Worm (Caenorhabditis elegans) whole organism, L2 larva: Measurements from ENCODE around the gene C09G9.5.

ENCODE experiments used
- C34F6.9 ChIP-seq: fragments of 150-350 bp; optimal IDR thresholded peaks from 2 replicates; lab custom pipeline; 2014; ENCODE audit warnings: missing biosample characterization, missing genetic modification characterization
- F13H6.1 ChIP-seq: sonication (generic microtip); optimal IDR thresholded peaks from 2 replicates; lab custom pipeline; 2016; ENCODE audit warnings: missing genetic modification characterization, missing compliant biosample characterization
- R02D3.7 ChIP-seq: fragments of 150-350 bp; optimal IDR thresholded peaks from 2 replicates; lab custom pipeline; 2014; ENCODE audit warnings: missing biosample characterization, missing genetic modification characterization
- Y55F3AM.14 ChIP-seq: fragments of 200-800 bp; sonication (Bioruptor generic); optimal IDR thresholded peaks from 2 replicates; lab custom pipeline; 2018; ENCODE audit warnings: mild to moderate bottlenecking, missing genetic modification characterization, missing compliant biosample characterization
- ZK546.5 ChIP-seq: sonication (generic microtip); optimal IDR thresholded peaks from 2 replicates; lab custom pipeline; 2017; ENCODE audit warnings: missing biosample characterization, missing genetic modification characterization
- alr-1 ChIP-seq: fragments of 150-350 bp; optimal IDR thresholded peaks from 2 replicates; lab custom pipeline; 2014; ENCODE audit warnings: missing biosample characterization, missing genetic modification characterization
- aly-2 ChIP-seq: fragments of 150-350 bp; optimal IDR thresholded peaks from 2 replicates; lab custom pipeline; 2014; ENCODE audit warnings: missing biosample characterization, missing genetic modification characterization
- ama-1 ChIP-seq: fragments of 150-350 bp; optimal IDR thresholded peaks from 2 replicates; lab custom pipeline; 2018; ENCODE audit warnings: inconsistent platforms
- blmp-1 ChIP-seq: sonication (generic microtip); optimal IDR thresholded peaks from 2 replicates; lab custom pipeline; 2017; ENCODE audit warnings: missing genetic modification characterization, mild to moderate bottlenecking, missing compliant biosample characterization, antibody characterized with exemption, moderate library complexity; ENCODE audit not compliant: insufficient read depth
- ceh-16 ChIP-seq: fragments of 150-350 bp; optimal IDR thresholded peaks from 2 replicates; lab custom pipeline; 2014; ENCODE audit warnings: missing biosample characterization, missing genetic modification characterization
- ceh-82 ChIP-seq: fragments of 150-350 bp; optimal IDR thresholded peaks from 2 replicates; lab custom pipeline; 2014; ENCODE audit warnings: missing biosample characterization, missing genetic modification characterization
- crh-2 ChIP-seq: sonication (generic microtip); optimal IDR thresholded peaks from 2 replicates; lab custom pipeline; 2017; ENCODE audit warnings: missing biosample characterization, missing genetic modification characterization
- dmd-4 ChIP-seq: sonication (generic microtip); optimal IDR thresholded peaks from 2 replicates; lab custom pipeline; 2017; ENCODE audit warnings: missing biosample characterization, missing genetic modification characterization
- egl-27 ChIP-seq: sonication (generic microtip); optimal IDR thresholded peaks from 3 replicates; lab custom pipeline; 2017; ENCODE audit warnings: missing biosample characterization, missing genetic modification reagents, missing genetic modification characterization
- elt-1 ChIP-seq: fragments of 150-350 bp; optimal IDR thresholded peaks from 2 replicates; lab custom pipeline; 2014; ENCODE audit warnings: missing biosample characterization, missing genetic modification characterization
- elt-3 ChIP-seq: sonication (generic microtip); optimal IDR thresholded peaks from 2 replicates; lab custom pipeline; 2017; ENCODE audit warnings: missing biosample characterization, missing genetic modification characterization
- fos-1 ChIP-seq: fragments of 150-350 bp; optimal IDR thresholded peaks from 2 replicates; lab custom pipeline; 2014; ENCODE audit warnings: missing biosample characterization, missing genetic modification characterization
- gmeb-1 ChIP-seq: fragments of 150-350 bp; optimal IDR thresholded peaks from 2 replicates; lab custom pipeline; 2014; ENCODE audit warnings: missing biosample characterization, missing genetic modification characterization
- lin-11 ChIP-seq: fragments of 150-350 bp; sonication (generic microtip); optimal IDR thresholded peaks from 2 replicates; lab custom pipeline; 2014; ENCODE audit warnings: missing biosample characterization, missing genetic modification characterization, inconsistent platforms, mixed read lengths
- lin-13 ChIP-seq: fragments of 150-350 bp; optimal IDR thresholded peaks from 2 replicates; lab custom pipeline; 2014; ENCODE audit warnings: missing biosample characterization, missing genetic modification reagents, missing genetic modification characterization
- lin-39 ChIP-seq: fragments of 150-350 bp; optimal IDR thresholded peaks from 2 replicates; lab custom pipeline; 2014; ENCODE audit warnings: missing biosample characterization, missing genetic modification reagents, missing genetic modification characterization
- lsy-2 ChIP-seq, 2 experiments: fragments of 150-350 bp in 1 of 2; sonication (generic microtip) in 1 of 2; optimal IDR thresholded peaks; 2 replicates each; lab custom pipeline; 2014 to 2017; ENCODE audit warnings: missing biosample characterization in 2 of 2, missing genetic modification characterization in 2 of 2
- mab-5 ChIP-seq: fragments of 150-350 bp; optimal IDR thresholded peaks from 2 replicates; lab custom pipeline; 2014; ENCODE audit warnings: missing biosample characterization, missing genetic modification characterization
- mbf-1 ChIP-seq: sonication (generic microtip); optimal IDR thresholded peaks from 2 replicates; lab custom pipeline; 2017; ENCODE audit warnings: missing biosample characterization, missing genetic modification characterization
- mdl-1 ChIP-seq, 2 experiments: fragments of 150-350 bp in 1 of 2; sonication (generic microtip) in 1 of 2; optimal IDR thresholded peaks; 2 replicates each; lab custom pipeline; 2017; ENCODE audit warnings: missing biosample characterization in 2 of 2, missing genetic modification characterization in 2 of 2
- nhr-10 ChIP-seq: sonication (generic microtip); optimal IDR thresholded peaks from 2 replicates; lab custom pipeline; 2017; ENCODE audit warnings: missing biosample characterization, missing genetic modification characterization
- nhr-11 ChIP-seq: fragments of 150-350 bp; optimal IDR thresholded peaks from 2 replicates; lab custom pipeline; 2014; ENCODE audit warnings: missing biosample characterization, missing genetic modification characterization
- nhr-12 ChIP-seq: fragments of 150-350 bp; optimal IDR thresholded peaks from 2 replicates; lab custom pipeline; 2014; ENCODE audit warnings: missing biosample characterization, missing genetic modification characterization
- nhr-129 ChIP-seq: fragments of 150-350 bp; optimal IDR thresholded peaks from 2 replicates; lab custom pipeline; 2014; ENCODE audit warnings: missing biosample characterization, missing genetic modification characterization
- nhr-21 ChIP-seq: fragments of 150-350 bp; optimal IDR thresholded peaks from 2 replicates; lab custom pipeline; 2014; ENCODE audit warnings: missing biosample characterization, missing genetic modification characterization
- nhr-23 ChIP-seq: fragments of 150-350 bp; optimal IDR thresholded peaks from 2 replicates; lab custom pipeline; 2014; ENCODE audit warnings: missing biosample characterization, missing genetic modification reagents, missing genetic modification characterization
- nhr-237 ChIP-seq: fragments of 150-350 bp; optimal IDR thresholded peaks from 2 replicates; lab custom pipeline; 2014; ENCODE audit warnings: missing biosample characterization, missing genetic modification characterization
- nhr-25 ChIP-seq: fragments of 150-350 bp; sonication (generic microtip); optimal IDR thresholded peaks from 3 replicates; lab custom pipeline; 2014; ENCODE audit warnings: missing biosample characterization, missing genetic modification characterization
- nhr-6 ChIP-seq: fragments of 150-350 bp; optimal IDR thresholded peaks from 2 replicates; lab custom pipeline; 2014; ENCODE audit warnings: missing biosample characterization, missing genetic modification characterization
- nhr-77 ChIP-seq: fragments of 150-350 bp; optimal IDR thresholded peaks from 2 replicates; lab custom pipeline; 2014; ENCODE audit warnings: missing biosample characterization, missing genetic modification characterization
- peb-1 ChIP-seq: fragments of 150-350 bp; optimal IDR thresholded peaks from 2 replicates; lab custom pipeline; 2014; ENCODE audit warnings: missing biosample characterization, missing genetic modification characterization
- sem-4 ChIP-seq: fragments of 150-350 bp; optimal IDR thresholded peaks from 2 replicates; lab custom pipeline; 2014; ENCODE audit warnings: missing biosample characterization, missing genetic modification reagents, missing genetic modification characterization
- skn-1 ChIP-seq: sonication (generic microtip); optimal IDR thresholded peaks from 2 replicates; lab custom pipeline; 2017; ENCODE audit warnings: missing biosample characterization, missing genetic modification characterization
- sma-3 ChIP-seq: sonication (generic microtip); optimal IDR thresholded peaks from 2 replicates; lab custom pipeline; 2016; ENCODE audit warnings: missing genetic modification reagents, missing genetic modification characterization, missing compliant biosample characterization
- sma-9 ChIP-seq, 2 experiments: fragments of 150-350 bp in 1 of 2; sonication (generic microtip) in 1 of 2; optimal IDR thresholded peaks; 2 replicates each; lab custom pipeline; 2014 to 2016; ENCODE audit warnings: missing genetic modification characterization in 2 of 2, mild to moderate bottlenecking in 1 of 2, missing biosample characterization in 1 of 2, missing compliant biosample characterization in 1 of 2, missing genetic modification reagents in 1 of 2, moderate library complexity in 1 of 2
- snpc-4 ChIP-seq: fragments of 150-350 bp; optimal IDR thresholded peaks from 2 replicates; lab custom pipeline; 2014; ENCODE audit warnings: missing biosample characterization, missing genetic modification characterization
- unc-39 ChIP-seq: fragments of 150-350 bp; optimal IDR thresholded peaks from 2 replicates; lab custom pipeline; 2014; ENCODE audit warnings: missing biosample characterization, missing genetic modification characterization
- unc-55 ChIP-seq: fragments of 150-350 bp; sonication (generic microtip); optimal IDR thresholded peaks from 3 replicates; lab custom pipeline; 2014; ENCODE audit warnings: missing biosample characterization, missing genetic modification reagents, missing genetic modification characterization
- unc-62 ChIP-seq: fragments of 150-350 bp; optimal IDR thresholded peaks from 2 replicates; lab custom pipeline; 2014; ENCODE audit warnings: missing biosample characterization, missing genetic modification reagents, missing genetic modification characterization
- zag-1 ChIP-seq: fragments of 150-350 bp; optimal IDR thresholded peaks from 2 replicates; lab custom pipeline; 2014; ENCODE audit warnings: missing biosample characterization, missing genetic modification characterization
- ztf-1 ChIP-seq: fragments of 200-800 bp; sonication (Bioruptor generic); conservative IDR thresholded peaks from 2 replicates; pipeline ENCODE4 v1.3.6; 2022; ENCODE audit warnings: missing genetic modification characterization, missing compliant biosample characterization
- ztf-11 ChIP-seq: sonication (generic microtip); optimal IDR thresholded peaks from 2 replicates; lab custom pipeline; 2017; ENCODE audit warnings: missing biosample characterization, missing genetic modification characterization
- ztf-4 ChIP-seq: fragments of 150-350 bp; optimal IDR thresholded peaks from 2 replicates; lab custom pipeline; 2014; ENCODE audit warnings: missing biosample characterization, missing genetic modification characterization

The C09G9.5 gene

DNA sequence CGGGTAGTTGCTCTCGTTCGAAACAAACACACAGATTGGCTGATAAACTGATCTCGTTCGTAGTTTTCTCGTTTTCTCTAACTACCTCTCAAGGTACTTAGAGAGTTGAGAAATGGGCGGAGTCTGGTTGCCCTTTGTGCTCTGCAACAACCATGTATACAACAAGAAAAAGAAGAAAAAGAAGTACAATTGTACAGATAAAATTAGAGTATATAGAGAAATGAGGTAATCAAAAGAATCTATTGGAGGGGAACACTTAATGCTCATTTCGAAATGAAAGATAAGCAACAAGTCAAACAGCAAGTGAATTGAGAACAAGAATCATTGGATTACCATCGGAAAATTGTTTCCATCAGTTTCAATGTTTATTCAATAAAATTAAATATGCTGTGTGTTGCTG is 21.0 kb upstream of the C09G9.5 start, which contains the start of gene C09G9.1:
Gene C09G9.1 (minus strand): TSS at position 143 of the 400 bp plus-strand sequence.
- no peak for TF ChIP-seq dmd-4 (tag; lab: Kevin White, UChicago)
- TF ChIP-seq ZK546.5 (tag; lab: Kevin White, UChicago): no peak
- peak; percentile 27 for TF ChIP-seq fos-1
- peak; percentile 8 for TF ChIP-seq F13H6.1 (tag; lab: Kevin White, UChicago)

- no peak for TF ChIP-seq lin-11 (tag; lab: Kevin White, UChicago)
- peak; percentile 79 for TF ChIP-seq F13H6.1 (tag; lab: Kevin White, UChicago)
- peak; percentile 87 for TF ChIP-seq sem-4 (tag; lab: Kevin White, UChicago)
- no peak for TF ChIP-seq elt-3 (tag; lab: Kevin White, UChicago)
- TF ChIP-seq nhr-129: peak; percentile 86
- no peak for TF ChIP-seq alr-1 (tag; lab: Kevin White, UChicago)
- no peak for TF ChIP-seq ztf-1
- no peak for TF ChIP-seq nhr-6 (tag; lab: Kevin White, UChicago)
- TF ChIP-seq unc-62 (GFP tag; lab: Kevin White, UChicago): no peak
- TF ChIP-seq ztf-4: no peak
- TF ChIP-seq lin-13 (GFP tag; lab: Kevin White, UChicago): no peak
- no peak for TF ChIP-seq mab-5 (tag; lab: Kevin White, UChicago)
- TF ChIP-seq mdl-1 (tag; optimal IDR thresholded peaks at IDR 0.05; lab: Kevin White, UChicago): no peak
- no peak for TF ChIP-seq nhr-12 (tag; lab: Kevin White, UChicago)
- peak; percentile 23 for TF ChIP-seq egl-27 (tag; lab: Kevin White, UChicago)
- no peak for TF ChIP-seq mbf-1 (tag; lab: Kevin White, UChicago)
- TF ChIP-seq lsy-2 (tag; optimal IDR thresholded peaks at IDR 0.05; lab: Kevin White, UChicago): peak in 1 of 2 experiments; percentile 53
- no peak for TF ChIP-seq nhr-23 (tag; lab: Kevin White, UChicago)
- peak; percentile 29 for TF ChIP-seq snpc-4 (tag; lab: Kevin White, UChicago)
- TF ChIP-seq sma-9 (GFP tag; optimal IDR thresholded peaks at IDR 0.05; lab: Kevin White, UChicago): peak; percentile 55
- TF ChIP-seq sma-9 (tag; optimal IDR thresholded peaks at IDR 0.05; lab: Kevin White, UChicago): no peak
- TF ChIP-seq nhr-237 (tag; lab: Kevin White, UChicago): no peak
- TF ChIP-seq ceh-82 (tag; lab: Kevin White, UChicago): no peak
- TF ChIP-seq unc-55 (GFP tag; lab: Kevin White, UChicago): no peak
- no peak for TF ChIP-seq nhr-77
- no peak for TF ChIP-seq zag-1
- TF ChIP-seq elt-1: no peak
- peak; percentile 93 for TF ChIP-seq fos-1
- no peak for TF ChIP-seq R02D3.7 (tag; lab: Kevin White, UChicago)
- no peak for TF ChIP-seq unc-39 (tag; lab: Kevin White, UChicago)
- peak; percentile 63 for TF ChIP-seq Y55F3AM.14 (GFP tag; lab: Kevin White, UChicago)
- peak; percentile 71 for TF ChIP-seq nhr-25 (tag; lab: Kevin White, UChicago)
- TF ChIP-seq nhr-11 (tag; lab: Kevin White, UChicago): no peak
- TF ChIP-seq skn-1: no peak
- peak; percentile 75 for TF ChIP-seq blmp-1 (tag; lab: Kevin White, UChicago)
- TF ChIP-seq lin-39 (tag; lab: Kevin White, UChicago): no peak
- peak; percentile 11 for TF ChIP-seq gmeb-1 (tag; lab: Kevin White, UChicago)
- TF ChIP-seq dmd-4 (tag; lab: Kevin White, UChicago): no peak
- no peak for TF ChIP-seq nhr-10 (tag; lab: Kevin White, UChicago)
- TF ChIP-seq ztf-11 (tag; lab: Kevin White, UChicago): no peak
- peak; percentile 35 for TF ChIP-seq ama-1 (lab: Kevin White, UChicago)
- no peak for TF ChIP-seq ZK546.5 (tag; lab: Kevin White, UChicago)
- TF ChIP-seq sma-3 (GFP tag; lab: Kevin White, UChicago): peak; percentile 77
- TF ChIP-seq aly-2 (tag; lab: Kevin White, UChicago): no peak
- no peak for TF ChIP-seq peb-1 (tag; lab: Kevin White, UChicago)
- peak; percentile 53 for TF ChIP-seq crh-2 (tag; lab: Kevin White, UChicago)
- peak; percentile 52 for TF ChIP-seq nhr-21
- peak; percentile 53 for TF ChIP-seq C34F6.9 (tag; lab: Kevin White, UChicago)
- TF ChIP-seq ceh-16 (tag; lab: Kevin White, UChicago): no peak
- TF ChIP-seq, all 48 proteins: peak for 17
Measured at ce11 chrIV:8866092-8866491, 20.2 kb upstream of the C09G9.5 start.
